Fruit fly (Drosophila melanogaster) whole organism, embryonic: ENCODE data around the gene CG34001.
A peak's percentile ranks its signal among the peaks of the same experiment; 100 is the strongest.

Experiments used
- Atf-2 ChIP-seq: fragments of 200-800 bp; sonication (Bioruptor generic); optimal IDR thresholded peaks from 2 replicates; lab custom pipeline; 2016; ENCODE audit warnings: missing biosample characterization, missing genetic modification characterization
- Atf3 ChIP-seq: fragments of 200-800 bp; sonication (Bioruptor generic); optimal IDR thresholded peaks from 3 replicates; lab custom pipeline; 2016; ENCODE audit warnings: missing biosample characterization, missing genetic modification characterization
- CG10431 ChIP-seq: fragments of 200-800 bp; sonication (Bioruptor generic); optimal IDR thresholded peaks from 3 replicates; lab custom pipeline; 2018; ENCODE audit warnings: missing biosample characterization, mild to moderate bottlenecking, missing genetic modification characterization
- CG10654 ChIP-seq: fragments of 200-800 bp; sonication (Bioruptor generic); optimal IDR thresholded peaks from 2 replicates; lab custom pipeline; 2016; ENCODE audit warnings: missing biosample characterization, missing genetic modification characterization
- CG11398 ChIP-seq: fragments of 200-800 bp; sonication (Bioruptor generic); optimal IDR thresholded peaks from 2 replicates; lab custom pipeline; 2016; ENCODE audit warnings: missing biosample characterization, missing genetic modification characterization
- CG11696 ChIP-seq: fragments of 200-800 bp; sonication (Bioruptor generic); IDR thresholded peaks from 2 replicates; pipeline ENCODE4 v1.3.6; 2022; ENCODE audit warnings: missing biosample characterization, missing genetic modification characterization
- CG1233 ChIP-seq: fragments of 200-800 bp; sonication (Bioruptor generic); optimal IDR thresholded peaks from 4 replicates; lab custom pipeline; 2018; ENCODE audit warnings: missing biosample characterization, mild to moderate bottlenecking, missing genetic modification characterization
- CG12769 ChIP-seq: fragments of 200-800 bp; sonication (Bioruptor generic); optimal IDR thresholded peaks from 2 replicates; lab custom pipeline; 2019; ENCODE audit warnings: missing biosample characterization, mild to moderate bottlenecking, missing genetic modification characterization, moderate library complexity
- CG13624 ChIP-seq: fragments of 200-800 bp; sonication (Bioruptor generic); optimal IDR thresholded peaks from 2 replicates; lab custom pipeline; 2016; ENCODE audit warnings: missing biosample characterization, missing genetic modification characterization
- CG15269 ChIP-seq: fragments of 200-800 bp; sonication (Bioruptor generic); optimal IDR thresholded peaks from 2 replicates; lab custom pipeline; 2018; ENCODE audit warnings: missing biosample characterization, mild to moderate bottlenecking, missing genetic modification characterization, moderate library complexity
- CG16863 ChIP-seq: fragments of 200-800 bp; sonication (Bioruptor generic); optimal IDR thresholded peaks from 3 replicates; lab custom pipeline; 2016; ENCODE audit warnings: missing biosample characterization, missing genetic modification characterization
- CG1792 ChIP-seq: fragments of 200-800 bp; sonication (Bioruptor generic); optimal IDR thresholded peaks from 2 replicates; lab custom pipeline; 2016; ENCODE audit warnings: missing biosample characterization, missing genetic modification characterization
- CG18619 ChIP-seq: fragments of 200-800 bp; sonication (Bioruptor generic); optimal IDR thresholded peaks from 3 replicates; lab custom pipeline; 2017; ENCODE audit warnings: missing biosample characterization, mild to moderate bottlenecking, missing genetic modification characterization
- CG18764 ChIP-seq: fragments of 200-800 bp; sonication (Bioruptor generic); optimal IDR thresholded peaks from 3 replicates; lab custom pipeline; 2016; ENCODE audit warnings: missing biosample characterization, missing genetic modification characterization
- CG3065 ChIP-seq: fragments of 200-800 bp; sonication (Bioruptor generic); optimal IDR thresholded peaks from 2 replicates; lab custom pipeline; 2016; ENCODE audit warnings: missing biosample characterization, missing genetic modification characterization
- CG32532 ChIP-seq: fragments of 200-800 bp; sonication (Bioruptor generic); IDR thresholded peaks from 2 replicates; pipeline ENCODE4 v1.3.6; 2022; ENCODE audit warnings: missing biosample characterization, missing genetic modification characterization
- CG3407 ChIP-seq: fragments of 200-800 bp; sonication (Bioruptor generic); optimal IDR thresholded peaks from 2 replicates; lab custom pipeline; 2018; ENCODE audit warnings: missing biosample characterization, mild to moderate bottlenecking, missing genetic modification characterization
- CG34376 ChIP-seq: fragments of 200-800 bp; sonication (Bioruptor generic); optimal IDR thresholded peaks from 2 replicates; lab custom pipeline; 2018; ENCODE audit warnings: missing biosample characterization, mild to moderate bottlenecking, missing genetic modification characterization
- CG4282 ChIP-seq: fragments of 200-800 bp; sonication (Bioruptor generic); optimal IDR thresholded peaks from 2 replicates; lab custom pipeline; 2016; ENCODE audit warnings: missing biosample characterization, missing genetic modification characterization
- CG4360 ChIP-seq: fragments of 200-800 bp; sonication (Bioruptor generic); IDR thresholded peaks from 2 replicates; pipeline ENCODE4 v1.3.6; 2022; ENCODE audit warnings: missing biosample characterization, missing genetic modification characterization
- CG5180 ChIP-seq: fragments of 200-800 bp; sonication (Bioruptor generic); optimal IDR thresholded peaks from 3 replicates; lab custom pipeline; 2017; ENCODE audit warnings: missing biosample characterization, missing genetic modification characterization, mild to moderate bottlenecking, moderate library complexity, missing genetic modification reagents
- CG6765 ChIP-seq: fragments of 200-800 bp; sonication (Bioruptor generic); optimal IDR thresholded peaks from 3 replicates; lab custom pipeline; 2017; ENCODE audit warnings: missing biosample characterization, mild to moderate bottlenecking, missing genetic modification characterization
- CG6813 ChIP-seq: fragments of 200-800 bp; sonication (Bioruptor generic); optimal IDR thresholded peaks from 2 replicates; lab custom pipeline; 2017; ENCODE audit warnings: missing biosample characterization, missing genetic modification characterization, mild to moderate bottlenecking, moderate library complexity, missing genetic modification reagents
- CG7963 ChIP-seq: fragments of 200-800 bp; sonication (Bioruptor generic); IDR thresholded peaks from 3 replicates; pipeline ENCODE4 v1.3.6; 2022; ENCODE audit warnings: missing biosample characterization, missing genetic modification characterization; ENCODE audit not compliant: partially characterized antibody
- CG8089 ChIP-seq: fragments of 200-800 bp; sonication (Bioruptor generic); optimal IDR thresholded peaks from 3 replicates; lab custom pipeline; 2016; ENCODE audit warnings: missing biosample characterization, missing genetic modification characterization
- CG8944 ChIP-seq: fragments of 200-800 bp; sonication (Bioruptor generic); optimal IDR thresholded peaks from 3 replicates; lab custom pipeline; 2016; ENCODE audit warnings: missing biosample characterization, missing genetic modification characterization
- D ChIP-seq, 2 experiments: fragments of 200-800 bp in 1 of 2; fragments of >200 bp in 1 of 2; sonication (Bioruptor generic) in 1 of 2; optimal IDR thresholded peaks; 2 replicates in 1 of 2; 3 replicates in 1 of 2; lab custom pipeline; 2017; ENCODE audit warnings: mild to moderate bottlenecking in 1 of 2, missing biosample characterization in 1 of 2, missing genetic modification characterization in 1 of 2, missing genetic modification reagents in 1 of 2
- Dek ChIP-seq: fragments of 200-800 bp; sonication (Bioruptor generic); optimal IDR thresholded peaks from 3 replicates; lab custom pipeline; 2019; ENCODE audit warnings: missing biosample characterization, mild to moderate bottlenecking, missing genetic modification characterization, moderate library complexity
- H15 ChIP-seq: fragments of 200-800 bp; sonication (Bioruptor generic); IDR thresholded peaks from 3 replicates; pipeline ENCODE4 v1.3.6; 2022; ENCODE audit warnings: missing biosample characterization, missing genetic modification characterization
- Lhr ChIP-seq: fragments of 200-800 bp; sonication (Bioruptor generic); optimal IDR thresholded peaks from 3 replicates; lab custom pipeline; 2017; ENCODE audit warnings: mild to moderate bottlenecking, missing biosample characterization, missing genetic modification reagents, missing genetic modification characterization
- MBD-R2 ChIP-seq: fragments of 200-800 bp; sonication (Bioruptor generic); IDR thresholded peaks from 2 replicates; pipeline ENCODE4 v1.3.6; 2022; ENCODE audit warnings: missing biosample characterization, missing genetic modification characterization
- NC2β ChIP-seq: fragments of 200-800 bp; sonication (Bioruptor generic); optimal IDR thresholded peaks from 2 replicates; lab custom pipeline; 2016; ENCODE audit warnings: missing biosample characterization, missing genetic modification characterization
- Sox102F ChIP-seq: fragments of 200-800 bp; sonication (Bioruptor generic); optimal IDR thresholded peaks from 2 replicates; lab custom pipeline; 2018; ENCODE audit warnings: missing biosample characterization, mild to moderate bottlenecking, missing genetic modification characterization, moderate library complexity
- az2 ChIP-seq: fragments of 200-800 bp; sonication (Bioruptor generic); optimal IDR thresholded peaks from 3 replicates; lab custom pipeline; 2016; ENCODE audit warnings: missing biosample characterization, missing genetic modification characterization
- bcd ChIP-seq: fragments of 200-800 bp; sonication (Bioruptor generic); optimal IDR thresholded peaks from 2 replicates; lab custom pipeline; 2017; ENCODE audit warnings: missing biosample characterization, mild to moderate bottlenecking, missing genetic modification characterization
- chinmo ChIP-seq: fragments of 200-800 bp; sonication (Bioruptor generic); IDR thresholded peaks from 4 replicates; pipeline ENCODE4 v1.3.6; 2022; ENCODE audit warnings: missing biosample characterization, missing genetic modification characterization; ENCODE audit not compliant: partially characterized antibody
- en ChIP-seq: fragments of 200-800 bp; sonication (Bioruptor generic); optimal IDR thresholded peaks from 2 replicates; lab custom pipeline; 2016; ENCODE audit warnings: missing biosample characterization, missing genetic modification characterization
- gsb-n ChIP-seq: fragments of 200-800 bp; sonication (Bioruptor generic); optimal IDR thresholded peaks from 3 replicates; lab custom pipeline; 2018; ENCODE audit warnings: missing biosample characterization, mild to moderate bottlenecking, missing genetic modification characterization
- hbn ChIP-seq: fragments of 200-800 bp; sonication (Bioruptor generic); IDR thresholded peaks from 2 replicates; pipeline ENCODE4 v1.3.6; 2022; ENCODE audit warnings: missing biosample characterization, missing genetic modification characterization; ENCODE audit not compliant: partially characterized antibody
- jigr1 ChIP-seq: fragments of 200-800 bp; sonication (Bioruptor generic); IDR thresholded peaks from 3 replicates; pipeline ENCODE4 v1.3.6; 2022; ENCODE audit warnings: missing biosample characterization, missing genetic modification characterization
- lab ChIP-seq: fragments of 200-800 bp; sonication (Bioruptor generic); optimal IDR thresholded peaks from 3 replicates; lab custom pipeline; 2017; ENCODE audit warnings: missing biosample characterization, missing genetic modification characterization, mild to moderate bottlenecking, moderate library complexity, missing genetic modification reagents
- lov ChIP-seq, 2 experiments: fragments of 200-800 bp in 1 of 2; fragments of >200 bp in 1 of 2; sonication (Bioruptor generic) in 1 of 2; IDR thresholded peaks in 1 of 2; optimal IDR thresholded peaks in 1 of 2; 2 replicates in 1 of 2; 3 replicates in 1 of 2; pipeline versions ENCODE4 v1.3.6 to Lab custom; 2017 to 2022; ENCODE audit warnings: missing biosample characterization in 1 of 2, missing genetic modification characterization in 1 of 2
- mirr ChIP-seq: fragments of 200-800 bp; sonication (Bioruptor generic); optimal IDR thresholded peaks from 3 replicates; lab custom pipeline; 2018; ENCODE audit warnings: missing biosample characterization, mild to moderate bottlenecking, missing genetic modification characterization
- pb ChIP-seq: fragments of 200-800 bp; sonication (Bioruptor generic); optimal IDR thresholded peaks from 3 replicates; lab custom pipeline; 2016; ENCODE audit warnings: missing biosample characterization, missing genetic modification characterization
- pum ChIP-seq: fragments of 200-800 bp; sonication (Bioruptor generic); optimal IDR thresholded peaks from 2 replicates; lab custom pipeline; 2016; ENCODE audit warnings: missing biosample characterization, missing genetic modification characterization
- scrt ChIP-seq: fragments of 200-800 bp; sonication (Bioruptor generic); optimal IDR thresholded peaks from 2 replicates; lab custom pipeline; 2018; ENCODE audit warnings: missing biosample characterization, mild to moderate bottlenecking, missing genetic modification characterization, moderate library complexity
- slp2 ChIP-seq: fragments of 200-800 bp; sonication (Bioruptor generic); optimal IDR thresholded peaks from 2 replicates; lab custom pipeline; 2016; ENCODE audit warnings: missing biosample characterization, missing genetic modification characterization
- sqz ChIP-seq: fragments of 200-800 bp; sonication (Bioruptor generic); optimal IDR thresholded peaks from 3 replicates; lab custom pipeline; 2018; ENCODE audit warnings: missing biosample characterization, mild to moderate bottlenecking, missing genetic modification characterization

The CG34001 gene

dm6 chr3L:10665433-10666150 is 34.7 kb downstream of the CG34001 start (continued):
- TF ChIP-seq MBD-R2 (GFP tag; lab: Robert Waterston, UW) = peak; percentile 66; the same call in 1 of the 2 replicates
- peak; percentile 89 for TF ChIP-seq CG10654 (GFP tag; lab: Kevin White, UChicago)
- TF ChIP-seq CG18619 = peak; percentile 98
- peak; percentile 97 for TF ChIP-seq az2 (GFP tag; lab: Kevin White, UChicago)
- peak; percentile 98 for TF ChIP-seq gsb-n (tag; lab: Kevin White, UChicago)
- peak; percentile 97 for TF ChIP-seq Sox102F (GFP tag; lab: Kevin White, UChicago)
- TF ChIP-seq CG8944 (GFP tag; lab: Kevin White, UChicago) = peak; percentile 60
- no peak for TF ChIP-seq lov (optimal IDR thresholded peaks at IDR 0.05; lab: Kevin White, UChicago)
- TF ChIP-seq lov (GFP tag; IDR thresholded peaks at IDR 0.05; lab: Robert Waterston, UW) = no peak
- peak; percentile 96 for TF ChIP-seq CG34376 (GFP tag; lab: Kevin White, UChicago)
- peak; percentile 66; the same call in 3 of the 4 replicates for TF ChIP-seq chinmo (GFP tag; lab: Robert Waterston, UW)
- peak; percentile 91 for TF ChIP-seq CG18764 (GFP tag; lab: Kevin White, UChicago)
- peak; percentile 95 for TF ChIP-seq Dek (tag; lab: Kevin White, UChicago)
- TF ChIP-seq CG10431 (GFP tag; lab: Kevin White, UChicago) = peak; percentile 94
- TF ChIP-seq CG13624 = peak; percentile 83
- TF ChIP-seq H15 (GFP tag; lab: Robert Waterston, UW) = peak; percentile 84; the same call in 1 of the 3 replicates
- TF ChIP-seq CG3065 (GFP tag; lab: Kevin White, UChicago) = peak; percentile 95
- peak; percentile 95 for TF ChIP-seq scrt
- TF ChIP-seq CG15269 (tag; lab: Kevin White, UChicago) = peak; percentile 98
- peak; percentile 92 for TF ChIP-seq CG12769 (tag; lab: Kevin White, UChicago)
- peak; percentile 82 for TF ChIP-seq CG16863 (GFP tag; lab: Kevin White, UChicago)
- TF ChIP-seq lab (GFP tag; lab: Kevin White, UChicago) = peak; percentile 96
- no peak for TF ChIP-seq hbn (GFP tag; lab: Robert Waterston, UW)
- TF ChIP-seq en (GFP tag; lab: Kevin White, UChicago) = peak; percentile 67
- peak; percentile 76 for TF ChIP-seq CG8089
- TF ChIP-seq Atf-2 (GFP tag; lab: Kevin White, UChicago) = peak; percentile 75
- TF ChIP-seq CG1233 = peak; percentile 98
- peak; percentile 87 for TF ChIP-seq pb
- peak; percentile 88 for TF ChIP-seq jigr1 (GFP tag; lab: Robert Waterston, UW)
- TF ChIP-seq Atf3 (GFP tag; lab: Kevin White, UChicago) = peak; percentile 78
- peak; percentile 76 for TF ChIP-seq slp2 (GFP tag; lab: Kevin White, UChicago)
- TF ChIP-seq mirr = peak; percentile 79
- peak; percentile 98 for TF ChIP-seq CG11696 (GFP tag; lab: Robert Waterston, UW)
- TF ChIP-seq pum (GFP tag; lab: Kevin White, UChicago) = peak; percentile 77
- TF ChIP-seq CG4360 (GFP tag; lab: Robert Waterston, UW) = peak; percentile 70
- peak; percentile 73 for TF ChIP-seq CG1792
- peak; percentile 96 for TF ChIP-seq CG3407 (GFP tag; lab: Kevin White, UChicago)
- TF ChIP-seq CG32532 (GFP tag; lab: Robert Waterston, UW) = peak; percentile 91
- peak; percentile 94 for TF ChIP-seq CG5180 (GFP tag; lab: Kevin White, UChicago)
- TF ChIP-seq CG6765 = peak; percentile 96
- peak; percentile 19 for TF ChIP-seq CG4282
- peak; percentile 66 for TF ChIP-seq CG11398 (GFP tag; lab: Kevin White, UChicago)
- peak; percentile 97 for TF ChIP-seq bcd (GFP tag; lab: Kevin White, UChicago)
- TF ChIP-seq NC2β (GFP tag; lab: Kevin White, UChicago) = peak; percentile 83
- TF ChIP-seq D (optimal IDR thresholded peaks at IDR 0.05; lab: Kevin White, UChicago) = no peak
- TF ChIP-seq D (GFP tag; optimal IDR thresholded peaks at IDR 0.05; lab: Kevin White, UChicago) = peak; percentile 98
- TF ChIP-seq sqz (GFP tag; lab: Kevin White, UChicago) = peak; percentile 98
- TF ChIP-seq CG6813 = peak; percentile 98
- TF ChIP-seq Lhr (GFP tag; lab: Kevin White, UChicago) = peak; percentile 96
- no peak for TF ChIP-seq CG7963 (GFP tag; lab: Robert Waterston, UW)
